Worm (Caenorhabditis elegans): ENCODE data around the gene Y57E12B.4.

ce11 chrV:6987673-6988072, 40.3 kb upstream of the Y57E12B.4 start, which contains the start of gene nhr-139:
- TF ChIP-seq ceh-14 (tag; optimal IDR thresholded peaks at IDR 0.05) (no peak), ahr-1 (tag; optimal IDR thresholded peaks at IDR 0.05) (no peak), pqm-1 (tag; optimal IDR thresholded peaks at IDR 0.05) (no peak), fkh-10 (GFP tag; optimal IDR thresholded peaks at IDR 0.05) (no peak)

Measured in whole organism, late embryonic.